Fruit fly (Drosophila melanogaster): ENCODE results near the gene CG11555.
A peak's percentile ranks its signal among the peaks of the same experiment; 100 is the strongest.

CG11555 gene

DNA sequence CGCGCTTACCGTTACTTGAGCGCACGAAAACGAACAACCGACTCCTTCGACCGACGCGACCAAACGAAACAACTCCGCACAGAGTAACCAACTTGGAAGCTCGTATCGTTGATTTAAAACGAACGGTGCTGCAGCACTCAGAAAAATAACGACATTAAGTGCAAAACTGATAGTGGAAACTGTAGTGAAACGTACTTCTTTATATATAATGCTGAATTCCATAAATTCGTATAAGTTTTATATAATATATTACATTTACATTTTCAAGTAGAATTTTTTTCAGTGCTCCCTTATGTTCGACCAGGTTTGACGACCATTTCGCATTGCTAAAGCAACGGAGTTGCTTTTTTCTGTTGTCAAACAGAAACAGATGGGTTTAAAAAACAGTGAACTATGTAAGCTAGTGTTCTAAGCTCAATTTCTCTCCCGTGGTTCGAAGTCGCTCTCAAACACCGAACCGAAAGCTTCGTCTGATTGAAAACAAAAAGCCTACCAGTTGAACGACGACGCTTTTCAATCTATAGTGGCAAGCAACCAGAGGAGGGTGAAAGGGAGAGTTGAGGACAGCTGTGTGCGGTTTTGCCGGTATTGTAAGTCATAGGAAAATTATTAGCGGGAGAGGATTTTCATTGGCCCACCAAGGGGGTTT is 6.1 kb upstream of the CG11555 start, which contains the start of gene CG17075 (continued):
- no peak for TF ChIP-seq grn (GFP tag; optimal IDR thresholded peaks at IDR 0.05)
- peak; percentile 87 for TF ChIP-seq CG17568 (GFP tag; optimal IDR thresholded peaks at IDR 0.05)
- peak; percentile 68 for TF ChIP-seq CG8359 (GFP tag; optimal IDR thresholded peaks at IDR 0.05; ENCODE audit: borderline replicate concordance)
- no peak for TF ChIP-seq amos (GFP tag; IDR thresholded peaks at IDR 0.05; ENCODE audit: partially characterized antibody)
- TF ChIP-seq HmgD (GFP tag; optimal IDR thresholded peaks at IDR 0.05), result no peak
- peak; percentile 89 for TF ChIP-seq CG10654 (GFP tag; optimal IDR thresholded peaks at IDR 0.05)
- no peak for TF ChIP-seq CG33557 (GFP tag; optimal IDR thresholded peaks at IDR 0.05)
- TF ChIP-seq Oli (tag; optimal IDR thresholded peaks at IDR 0.05), result peak; percentile 94
- TF ChIP-seq hb (GFP tag; IDR thresholded peaks at IDR 0.05; ENCODE audit: partially characterized antibody), result no peak
- no peak for TF ChIP-seq mld (GFP tag; IDR thresholded peaks at IDR 0.05; ENCODE audit: partially characterized antibody)
- TF ChIP-seq ato (GFP tag; IDR thresholded peaks at IDR 0.05; ENCODE audit: partially characterized antibody), result no peak
- TF ChIP-seq fd102C (GFP tag; optimal IDR thresholded peaks at IDR 0.05), result no peak
- no peak for TF ChIP-seq tna (GFP tag; IDR thresholded peaks at IDR 0.05; ENCODE audit: partially characterized antibody)
- peak; percentile 91 for TF ChIP-seq CG11093 (GFP tag; IDR thresholded peaks at IDR 0.05)
- peak; percentile 93 for TF ChIP-seq CG15514 (GFP tag; optimal IDR thresholded peaks at IDR 0.05)
- peak; percentile 24 for TF ChIP-seq CG3995 (GFP tag; optimal IDR thresholded peaks at IDR 0.05)
- no peak for TF ChIP-seq unc-4 (GFP tag; IDR thresholded peaks at IDR 0.05; ENCODE audit: partially characterized antibody)
- TF ChIP-seq pzg (GFP tag; optimal IDR thresholded peaks at IDR 0.05), result peak; percentile 12
- peak; percentile 85 for TF ChIP-seq CG6254 (GFP tag; optimal IDR thresholded peaks at IDR 0.05)
- TF ChIP-seq sens-2 (GFP tag; IDR thresholded peaks at IDR 0.05), result peak; percentile 82
- peak; percentile 72 for TF ChIP-seq CG1647 (GFP tag; optimal IDR thresholded peaks at IDR 0.05)
- TF ChIP-seq CG2199 (GFP tag; IDR thresholded peaks at IDR 0.05), result peak; percentile 81; the same call in 2 of the 3 replicates
- TF ChIP-seq NfI (GFP tag; optimal IDR thresholded peaks at IDR 0.05), result peak; percentile 95
- peak; percentile 79 for TF ChIP-seq CG14710 (tag; optimal IDR thresholded peaks at IDR 0.05)
- TF ChIP-seq CG13287 (GFP tag; IDR thresholded peaks at IDR 0.05; ENCODE audit: partially characterized antibody), result peak; percentile 20; the same call in 1 of the 2 replicates
- TF ChIP-seq Hand (GFP tag; optimal IDR thresholded peaks at IDR 0.05), result peak; percentile 94
- TF ChIP-seq PHDP (tag; optimal IDR thresholded peaks at IDR 0.05), result peak; percentile 96
- TF ChIP-seq CG10543 (GFP tag; optimal IDR thresholded peaks at IDR 0.05), result peak; percentile 75
- peak; percentile 32 for TF ChIP-seq CG17912 (GFP tag; optimal IDR thresholded peaks at IDR 0.05)
- peak; percentile 79 for TF ChIP-seq Gsc (GFP tag; IDR thresholded peaks at IDR 0.05)
- peak; percentile 57 for TF ChIP-seq CG9609 (GFP tag; optimal IDR thresholded peaks at IDR 0.05)
- TF ChIP-seq jing (GFP tag; optimal IDR thresholded peaks at IDR 0.05), result peak; percentile 88
- peak; percentile 23 for TF ChIP-seq ac (GFP tag; optimal IDR thresholded peaks at IDR 0.05)
- TF ChIP-seq CG18599 (GFP tag; optimal IDR thresholded peaks at IDR 0.05), result peak; percentile 99
- TF ChIP-seq CG15696 (tag; optimal IDR thresholded peaks at IDR 0.05), result peak; percentile 55
- TF ChIP-seq mam (GFP tag; optimal IDR thresholded peaks at IDR 0.05), result peak; percentile 88
- peak; percentile 78 for TF ChIP-seq Jarid2 (GFP tag; optimal IDR thresholded peaks at IDR 0.05)
- peak; percentile 94 for TF ChIP-seq CG12769 (tag; optimal IDR thresholded peaks at IDR 0.05)
- TF ChIP-seq zfh1 (GFP tag; IDR thresholded peaks at IDR 0.05), result peak; percentile 93
- TF ChIP-seq CG9876 (GFP tag; optimal IDR thresholded peaks at IDR 0.05), result no peak
- TF ChIP-seq CHES-1-like (GFP tag; optimal IDR thresholded peaks at IDR 0.05), result peak; percentile 68
- no peak for TF ChIP-seq chinmo (GFP tag; IDR thresholded peaks at IDR 0.05; ENCODE audit: partially characterized antibody)
- no peak for TF ChIP-seq Usf (GFP tag; optimal IDR thresholded peaks at IDR 0.05)
- peak; percentile 91 for TF ChIP-seq CG6272 (GFP tag; IDR thresholded peaks at IDR 0.05)
- TF ChIP-seq CG8290 (GFP tag; optimal IDR thresholded peaks at IDR 0.05), result peak; percentile 93
- TF ChIP-seq CG8290 (tag; optimal IDR thresholded peaks at IDR 0.05), result peak in 1 of 2 experiments; percentile 68
- TF ChIP-seq Fer3 (tag; optimal IDR thresholded peaks at IDR 0.05), result peak; percentile 96
- TF ChIP-seq CG6854 (GFP tag; optimal IDR thresholded peaks at IDR 0.05), result peak; percentile 92
